Worm (Caenorhabditis elegans) whole organism, L2 larva: Measurements from ENCODE around the gene irld-66.

Experiments used
- C34F6.9 ChIP-seq: fragments of 150-350 bp; optimal IDR thresholded peaks from 2 replicates; lab custom pipeline; 2014; ENCODE audit warnings: missing biosample characterization, missing genetic modification characterization
- R02D3.7 ChIP-seq: fragments of 150-350 bp; optimal IDR thresholded peaks from 2 replicates; lab custom pipeline; 2014; ENCODE audit warnings: missing biosample characterization, missing genetic modification characterization
- Y55F3AM.14 ChIP-seq: fragments of 200-800 bp; sonication (Bioruptor generic); optimal IDR thresholded peaks from 2 replicates; lab custom pipeline; 2018; ENCODE audit warnings: mild to moderate bottlenecking, missing genetic modification characterization, missing compliant biosample characterization
- ZK546.5 ChIP-seq: sonication (generic microtip); optimal IDR thresholded peaks from 2 replicates; lab custom pipeline; 2017; ENCODE audit warnings: missing biosample characterization, missing genetic modification characterization
- alr-1 ChIP-seq: fragments of 150-350 bp; optimal IDR thresholded peaks from 2 replicates; lab custom pipeline; 2014; ENCODE audit warnings: missing biosample characterization, missing genetic modification characterization
- aly-2 ChIP-seq: fragments of 150-350 bp; optimal IDR thresholded peaks from 2 replicates; lab custom pipeline; 2014; ENCODE audit warnings: missing biosample characterization, missing genetic modification characterization
- ama-1 ChIP-seq: fragments of 150-350 bp; optimal IDR thresholded peaks from 2 replicates; lab custom pipeline; 2018; ENCODE audit warnings: inconsistent platforms
- ceh-16 ChIP-seq: fragments of 150-350 bp; optimal IDR thresholded peaks from 2 replicates; lab custom pipeline; 2014; ENCODE audit warnings: missing biosample characterization, missing genetic modification characterization
- ceh-82 ChIP-seq: fragments of 150-350 bp; optimal IDR thresholded peaks from 2 replicates; lab custom pipeline; 2014; ENCODE audit warnings: missing biosample characterization, missing genetic modification characterization
- crh-2 ChIP-seq: sonication (generic microtip); optimal IDR thresholded peaks from 2 replicates; lab custom pipeline; 2017; ENCODE audit warnings: missing biosample characterization, missing genetic modification characterization
- dmd-4 ChIP-seq: sonication (generic microtip); optimal IDR thresholded peaks from 2 replicates; lab custom pipeline; 2017; ENCODE audit warnings: missing biosample characterization, missing genetic modification characterization
- elt-1 ChIP-seq: fragments of 150-350 bp; optimal IDR thresholded peaks from 2 replicates; lab custom pipeline; 2014; ENCODE audit warnings: missing biosample characterization, missing genetic modification characterization
- elt-3 ChIP-seq: sonication (generic microtip); optimal IDR thresholded peaks from 2 replicates; lab custom pipeline; 2017; ENCODE audit warnings: missing biosample characterization, missing genetic modification characterization
- fos-1 ChIP-seq: fragments of 150-350 bp; optimal IDR thresholded peaks from 2 replicates; lab custom pipeline; 2014; ENCODE audit warnings: missing biosample characterization, missing genetic modification characterization
- gmeb-1 ChIP-seq: fragments of 150-350 bp; optimal IDR thresholded peaks from 2 replicates; lab custom pipeline; 2014; ENCODE audit warnings: missing biosample characterization, missing genetic modification characterization
- lin-11 ChIP-seq: fragments of 150-350 bp; sonication (generic microtip); optimal IDR thresholded peaks from 2 replicates; lab custom pipeline; 2014; ENCODE audit warnings: missing biosample characterization, missing genetic modification characterization, inconsistent platforms, mixed read lengths
- lin-13 ChIP-seq: fragments of 150-350 bp; optimal IDR thresholded peaks from 2 replicates; lab custom pipeline; 2014; ENCODE audit warnings: missing biosample characterization, missing genetic modification reagents, missing genetic modification characterization
- lin-39 ChIP-seq: fragments of 150-350 bp; optimal IDR thresholded peaks from 2 replicates; lab custom pipeline; 2014; ENCODE audit warnings: missing biosample characterization, missing genetic modification reagents, missing genetic modification characterization
- lsy-2 ChIP-seq, 2 experiments: fragments of 150-350 bp in 1 of 2; sonication (generic microtip) in 1 of 2; optimal IDR thresholded peaks; 2 replicates each; lab custom pipeline; 2014 to 2017; ENCODE audit warnings: missing biosample characterization in 2 of 2, missing genetic modification characterization in 2 of 2
- mbf-1 ChIP-seq: sonication (generic microtip); optimal IDR thresholded peaks from 2 replicates; lab custom pipeline; 2017; ENCODE audit warnings: missing biosample characterization, missing genetic modification characterization
- mdl-1 ChIP-seq, 2 experiments: fragments of 150-350 bp in 1 of 2; sonication (generic microtip) in 1 of 2; optimal IDR thresholded peaks; 2 replicates each; lab custom pipeline; 2017; ENCODE audit warnings: missing biosample characterization in 2 of 2, missing genetic modification characterization in 2 of 2
- nhr-10 ChIP-seq: sonication (generic microtip); optimal IDR thresholded peaks from 2 replicates; lab custom pipeline; 2017; ENCODE audit warnings: missing biosample characterization, missing genetic modification characterization
- nhr-11 ChIP-seq: fragments of 150-350 bp; optimal IDR thresholded peaks from 2 replicates; lab custom pipeline; 2014; ENCODE audit warnings: missing biosample characterization, missing genetic modification characterization
- nhr-12 ChIP-seq: fragments of 150-350 bp; optimal IDR thresholded peaks from 2 replicates; lab custom pipeline; 2014; ENCODE audit warnings: missing biosample characterization, missing genetic modification characterization
- nhr-21 ChIP-seq: fragments of 150-350 bp; optimal IDR thresholded peaks from 2 replicates; lab custom pipeline; 2014; ENCODE audit warnings: missing biosample characterization, missing genetic modification characterization
- nhr-23 ChIP-seq: fragments of 150-350 bp; optimal IDR thresholded peaks from 2 replicates; lab custom pipeline; 2014; ENCODE audit warnings: missing biosample characterization, missing genetic modification reagents, missing genetic modification characterization
- nhr-6 ChIP-seq: fragments of 150-350 bp; optimal IDR thresholded peaks from 2 replicates; lab custom pipeline; 2014; ENCODE audit warnings: missing biosample characterization, missing genetic modification characterization
- nhr-77 ChIP-seq: fragments of 150-350 bp; optimal IDR thresholded peaks from 2 replicates; lab custom pipeline; 2014; ENCODE audit warnings: missing biosample characterization, missing genetic modification characterization
- sem-4 ChIP-seq: fragments of 150-350 bp; optimal IDR thresholded peaks from 2 replicates; lab custom pipeline; 2014; ENCODE audit warnings: missing biosample characterization, missing genetic modification reagents, missing genetic modification characterization
- skn-1 ChIP-seq: sonication (generic microtip); optimal IDR thresholded peaks from 2 replicates; lab custom pipeline; 2017; ENCODE audit warnings: missing biosample characterization, missing genetic modification characterization
- sma-3 ChIP-seq: sonication (generic microtip); optimal IDR thresholded peaks from 2 replicates; lab custom pipeline; 2016; ENCODE audit warnings: missing genetic modification reagents, missing genetic modification characterization, missing compliant biosample characterization
- snpc-4 ChIP-seq: fragments of 150-350 bp; optimal IDR thresholded peaks from 2 replicates; lab custom pipeline; 2014; ENCODE audit warnings: missing biosample characterization, missing genetic modification characterization
- unc-39 ChIP-seq: fragments of 150-350 bp; optimal IDR thresholded peaks from 2 replicates; lab custom pipeline; 2014; ENCODE audit warnings: missing biosample characterization, missing genetic modification characterization
- unc-55 ChIP-seq: fragments of 150-350 bp; sonication (generic microtip); optimal IDR thresholded peaks from 3 replicates; lab custom pipeline; 2014; ENCODE audit warnings: missing biosample characterization, missing genetic modification reagents, missing genetic modification characterization
- zag-1 ChIP-seq: fragments of 150-350 bp; optimal IDR thresholded peaks from 2 replicates; lab custom pipeline; 2014; ENCODE audit warnings: missing biosample characterization, missing genetic modification characterization
- ztf-1 ChIP-seq: fragments of 200-800 bp; sonication (Bioruptor generic); conservative IDR thresholded peaks from 2 replicates; pipeline ENCODE4 v1.3.6; 2022; ENCODE audit warnings: missing genetic modification characterization, missing compliant biosample characterization

irld-66 gene

DNA sequence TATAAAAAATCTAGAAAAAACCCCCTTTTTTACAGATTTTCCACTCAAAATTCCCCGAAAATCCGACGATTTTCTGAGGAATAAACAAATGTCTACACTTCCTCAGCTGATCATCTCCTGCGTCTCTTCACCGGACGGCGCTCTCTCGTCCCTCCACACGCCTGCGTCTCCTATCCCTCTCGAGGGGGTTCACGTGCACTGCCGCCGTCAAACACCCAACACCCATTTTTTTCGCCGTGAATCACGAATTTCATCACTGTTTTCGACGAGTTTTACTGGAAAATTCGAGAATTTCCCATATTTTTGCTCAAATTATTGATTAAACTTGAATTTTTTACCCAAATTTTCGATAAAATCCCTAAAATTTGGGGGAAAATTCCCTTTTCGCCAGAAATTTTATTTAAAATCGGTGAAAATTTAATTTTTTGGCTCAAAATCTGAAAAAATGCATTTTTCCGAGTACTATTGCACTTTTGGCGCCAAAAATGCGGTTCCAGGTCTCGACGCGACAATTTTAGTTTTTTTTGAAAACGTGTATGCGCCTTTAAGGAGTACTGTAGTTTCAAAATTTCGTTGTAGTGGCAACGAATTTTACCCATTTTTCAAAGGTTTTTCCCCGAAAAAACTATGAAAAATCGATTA lies 19.7 kb downstream of the irld-66 start (continued):
- TF ChIP-seq nhr-77 (tag; lab: Kevin White, UChicago) = no peak
- peak; percentile 6 for TF ChIP-seq lin-11 (tag; lab: Kevin White, UChicago)
- TF ChIP-seq fos-1 (tag; lab: Kevin White, UChicago) = peak; percentile 61
- no peak for TF ChIP-seq Y55F3AM.14 (GFP tag; lab: Kevin White, UChicago)
- no peak for TF ChIP-seq snpc-4 (tag; lab: Kevin White, UChicago)
- no peak for TF ChIP-seq lin-39 (tag; lab: Kevin White, UChicago)
- TF ChIP-seq crh-2 = peak; percentile 28
- no peak for TF ChIP-seq nhr-23 (tag; lab: Kevin White, UChicago)
- no peak for TF ChIP-seq elt-3 (tag; lab: Kevin White, UChicago)
- TF ChIP-seq zag-1 (tag; lab: Kevin White, UChicago) = no peak
- TF ChIP-seq dmd-4 (tag; lab: Kevin White, UChicago) = no peak
- peak; percentile 1 for TF ChIP-seq lin-13 (GFP tag; lab: Kevin White, UChicago)
- peak; percentile 70 to 82 for TF ChIP-seq mdl-1 (tag; optimal IDR thresholded peaks at IDR 0.05; lab: Kevin White, UChicago)

DNA sequence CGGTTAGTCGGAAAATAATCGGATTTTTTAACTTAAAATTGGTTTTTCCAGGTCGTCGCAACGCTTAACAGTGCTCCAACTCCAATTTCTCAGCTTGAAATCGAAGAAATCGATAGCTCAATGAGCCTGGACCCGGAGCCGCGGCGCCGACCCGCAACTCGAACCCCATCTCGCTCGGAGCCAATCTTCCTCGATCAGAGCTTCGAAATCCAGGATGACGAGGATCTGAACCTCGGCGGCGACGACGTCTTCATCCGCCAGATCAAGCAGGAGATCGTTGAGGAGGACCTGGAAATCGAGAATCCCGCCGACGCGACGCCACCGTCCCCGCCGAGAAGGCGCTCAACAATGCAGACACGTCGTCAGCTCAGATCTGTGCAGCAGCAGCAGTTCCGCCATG lies 20.4 kb downstream of the irld-66 start:
- TF ChIP-seq sma-3 (GFP tag; lab: Kevin White, UChicago) = no peak
- TF ChIP-seq unc-39 (tag; lab: Kevin White, UChicago) = no peak
- no peak for TF ChIP-seq fos-1 (tag; lab: Kevin White, UChicago)
- TF ChIP-seq ZK546.5 (tag; lab: Kevin White, UChicago) = no peak
- no peak for TF ChIP-seq unc-55 (GFP tag; lab: Kevin White, UChicago)
- TF ChIP-seq nhr-10 (tag; lab: Kevin White, UChicago) = no peak
- no peak for TF ChIP-seq Y55F3AM.14 (GFP tag; lab: Kevin White, UChicago)
- TF ChIP-seq aly-2 (tag; lab: Kevin White, UChicago) = no peak
- TF ChIP-seq ama-1 (lab: Kevin White, UChicago) = no peak
- TF ChIP-seq gmeb-1 = no peak
- no peak for TF ChIP-seq lsy-2 (tag; optimal IDR thresholded peaks at IDR 0.05; lab: Kevin White, UChicago)
- no peak for TF ChIP-seq nhr-6
- no peak for TF ChIP-seq alr-1 (tag; lab: Kevin White, UChicago)
- no peak for TF ChIP-seq nhr-11
- no peak for TF ChIP-seq lin-11 (tag; lab: Kevin White, UChicago)
- TF ChIP-seq elt-1 (tag; lab: Kevin White, UChicago) = no peak
- no peak for TF ChIP-seq nhr-21 (tag; lab: Kevin White, UChicago)

- TF ChIP-seq unc-55 (GFP tag; lab: Kevin White, UChicago) (peak; percentile 34), gmeb-1 (peak; percentile 27), mbf-1 (tag; lab: Kevin White, UChicago) (no peak), lsy-2 (tag; optimal IDR thresholded peaks at IDR 0.05; lab: Kevin White, UChicago) (peak in 1 of 2 experiments; percentile 25), lin-11 (tag; lab: Kevin White, UChicago) (no peak), C34F6.9 (peak; percentile 19), elt-3 (tag; lab: Kevin White, UChicago) (no peak)
Measured at ce11 chrII:2919074-2919857, 21.4 kb downstream of the irld-66 start, which contains the start of the genes ncap-1 and Y110A2AR.1. Gene ncap-1 (minus strand): TSS chrII:2919314. Gene Y110A2AR.1 (plus strand): TSS chrII:2919710.

DNA sequence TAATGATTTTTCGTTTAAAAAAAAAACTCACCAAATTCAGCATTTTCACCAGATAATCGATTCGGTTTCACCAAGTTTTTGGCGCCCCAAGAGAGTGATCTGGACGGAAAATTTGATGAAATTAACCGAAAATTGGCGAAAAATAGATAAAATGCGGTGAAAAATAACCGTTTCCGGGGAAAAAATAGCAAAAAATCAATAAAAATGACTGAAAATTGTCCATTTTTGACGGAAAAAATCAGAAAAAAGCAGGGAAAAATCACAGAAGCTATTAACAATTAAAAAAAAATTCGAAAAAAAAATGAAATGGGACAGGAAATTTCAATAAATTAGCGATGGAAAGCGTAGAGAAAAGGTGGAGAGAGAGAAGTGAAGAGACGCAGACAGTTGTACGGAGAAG lies 27.1 kb downstream of the irld-66 start, which contains the start of gene ubc-15:
TSS of gene ubc-15 (minus strand) at position 101 of the 400 bp plus-strand sequence.
- TF ChIP-seq ceh-82 (tag; lab: Kevin White, UChicago) = no peak
- TF ChIP-seq unc-55 (GFP tag; lab: Kevin White, UChicago) = peak; percentile 5

DNA sequence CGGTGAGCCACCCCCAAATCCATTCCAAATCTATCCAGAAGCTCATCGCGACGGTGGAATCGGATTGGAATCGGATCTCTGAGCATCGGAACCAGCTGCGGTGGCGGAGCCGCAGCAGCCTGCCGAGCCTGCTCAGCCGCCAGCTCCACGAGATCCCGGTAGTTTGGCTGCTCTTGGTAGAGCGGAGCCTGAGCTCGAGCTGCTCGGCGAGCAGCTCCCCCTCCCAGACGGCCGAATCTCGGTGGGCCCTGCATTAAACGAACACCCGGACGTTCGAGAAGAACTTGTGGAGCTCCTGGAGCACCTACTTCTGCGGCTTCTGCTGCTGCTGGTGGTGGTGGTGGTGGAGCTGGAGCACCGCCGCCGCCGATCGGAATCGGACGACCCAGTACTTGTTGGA lies 36.9 kb downstream of the irld-66 start:
- TF ChIP-seq nhr-77 (tag; lab: Kevin White, UChicago) (no peak), nhr-6 (no peak), C34F6.9 (no peak), R02D3.7 (tag; lab: Kevin White, UChicago) (no peak), ama-1 (lab: Kevin White, UChicago) (no peak), unc-55 (GFP tag; lab: Kevin White, UChicago) (no peak), sem-4 (tag; lab: Kevin White, UChicago) (no peak), ZK546.5 (tag; lab: Kevin White, UChicago) (no peak), lsy-2 (tag; optimal IDR thresholded peaks at IDR 0.05; lab: Kevin White, UChicago) (no peak), nhr-12 (tag; lab: Kevin White, UChicago) (no peak), sma-3 (GFP tag; lab: Kevin White, UChicago) (no peak), nhr-23 (tag; lab: Kevin White, UChicago) (no peak), crh-2 (no peak), gmeb-1 (no peak), skn-1 (no peak), alr-1 (tag; lab: Kevin White, UChicago) (no peak), lin-13 (GFP tag; lab: Kevin White, UChicago) (no peak), ztf-1 (GFP tag; lab: Robert Waterston, UW) (no peak), mbf-1 (tag; lab: Kevin White, UChicago) (no peak), ceh-16 (no peak)
